Worm (Caenorhabditis elegans) whole organism, mixed stage, embryonic: ENCODE data around the gene gei-4.
A peak's percentile ranks its signal among the peaks of the same experiment; 100 is the strongest.

ENCODE experiments used
- elt-1 ChIP-seq: sonication (generic microtip); optimal IDR thresholded peaks from 2 replicates; lab custom pipeline; 2017; ENCODE audit warnings: missing genetic modification characterization, mild to moderate bottlenecking, missing compliant biosample characterization, antibody characterized with exemption, moderate library complexity, borderline replicate concordance; ENCODE audit not compliant: insufficient read depth
- nhr-12 ChIP-seq: fragments of 150-350 bp; optimal IDR thresholded peaks from 2 replicates; lab custom pipeline; 2014; ENCODE audit warnings: missing biosample characterization, missing genetic modification characterization
- nhr-237 ChIP-seq: fragments of 150-350 bp; optimal IDR thresholded peaks from 2 replicates; lab custom pipeline; 2014; ENCODE audit warnings: missing biosample characterization, missing genetic modification characterization
- nhr-76 ChIP-seq: sonication (generic microtip); optimal IDR thresholded peaks from 2 replicates; lab custom pipeline; 2017; ENCODE audit warnings: missing biosample characterization, missing genetic modification characterization
- pha-4 ChIP-seq: fragments of 150-350 bp; optimal IDR thresholded peaks from 2 replicates; lab custom pipeline; 2018; ENCODE audit warnings: missing biosample characterization, missing genetic modification reagents, missing genetic modification characterization
- sem-2 ChIP-seq: fragments of 200-800 bp; sonication (Bioruptor generic); optimal IDR thresholded peaks from 2 replicates; lab custom pipeline; 2018; ENCODE audit warnings: mild to moderate bottlenecking, missing genetic modification characterization, missing compliant biosample characterization
- snpc-4 ChIP-seq: fragments of 150-350 bp; optimal IDR thresholded peaks from 2 replicates; lab custom pipeline; 2014; ENCODE audit warnings: missing biosample characterization, missing genetic modification characterization
- sptf-1 ChIP-seq: sonication (generic microtip); optimal IDR thresholded peaks from 2 replicates; lab custom pipeline; 2017; ENCODE audit warnings: mild to moderate bottlenecking, missing genetic modification characterization, moderate library complexity, missing compliant biosample characterization
- unc-62 ChIP-seq: fragments of 150-350 bp; optimal IDR thresholded peaks from 2 replicates; lab custom pipeline; 2014; ENCODE audit warnings: missing biosample characterization, missing genetic modification reagents, missing genetic modification characterization

DNA sequence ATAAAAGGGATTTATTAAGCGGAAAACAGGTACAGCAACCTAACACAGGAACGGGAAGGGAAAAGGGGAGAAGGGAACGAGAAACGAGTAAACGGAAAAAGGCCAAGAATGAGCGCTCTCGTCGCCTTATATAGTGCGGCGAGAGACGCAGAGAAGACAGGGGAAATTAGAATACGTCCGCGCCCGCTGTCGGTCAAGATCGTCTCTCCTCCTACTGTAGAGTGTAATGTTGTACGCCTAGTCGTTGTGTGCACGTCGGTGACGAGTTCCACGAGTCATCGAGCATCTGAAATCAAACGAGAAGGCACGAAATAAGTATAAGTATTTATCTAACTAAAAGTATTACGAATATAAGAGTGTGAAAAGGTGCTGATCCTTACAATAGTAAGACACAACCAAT lies 43.4 kb downstream of the gei-4 start:
- TF ChIP-seq elt-1 (tag; lab: Kevin White, UChicago) (no peak), unc-62 (GFP tag; lab: Kevin White, UChicago) (no peak), nhr-12 (tag; lab: Kevin White, UChicago) (no peak), pha-4 (tag; lab: Kevin White, UChicago) (no peak), nhr-237 (no peak), snpc-4 (tag; lab: Kevin White, UChicago) (no peak), nhr-76 (tag; lab: Kevin White, UChicago) (no peak), sptf-1 (tag; lab: Kevin White, UChicago) (peak; percentile 14), sem-2 (no peak)
